Worm (Caenorhabditis elegans): ENCODE results near the gene D1044.4.

Gene D1044.4

DNA sequence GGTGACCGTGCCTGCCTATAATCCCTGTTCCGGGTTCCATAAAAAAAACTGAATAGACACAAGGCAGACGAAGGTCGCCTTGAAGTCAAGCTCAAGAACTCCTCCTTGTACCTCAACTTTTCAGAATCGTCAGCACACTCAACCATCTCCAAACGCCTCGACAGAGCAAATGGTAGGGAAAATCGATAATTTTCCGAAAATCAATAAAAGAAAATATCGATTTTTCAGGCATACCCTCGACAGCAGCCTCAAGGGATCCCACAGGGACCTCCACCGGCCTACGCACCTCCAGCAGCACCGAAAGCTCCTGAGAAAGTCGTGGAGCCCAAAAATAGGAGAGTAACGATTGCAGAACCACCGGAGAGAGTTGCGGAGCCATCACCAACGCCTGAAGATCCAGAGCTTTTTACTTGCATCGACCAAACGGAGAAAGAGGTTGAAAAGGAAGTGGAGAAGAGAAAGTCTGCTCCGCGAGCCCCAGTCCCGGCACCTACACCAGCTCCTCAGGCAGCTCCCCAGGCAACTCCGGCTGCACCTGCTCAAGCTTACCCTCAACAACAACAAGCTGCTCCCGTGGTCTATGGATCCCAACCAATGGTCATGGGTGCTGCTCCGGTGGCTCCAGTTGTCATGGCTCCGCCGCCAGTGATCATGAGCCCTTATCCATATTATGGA is 42.2 kb downstream of the D1044.4 start:
- TF ChIP-seq dao-5 (tag; optimal IDR thresholded peaks at IDR 0.05) (no peak), W03F9.2 (tag; optimal IDR thresholded peaks at IDR 0.05) (no peak), him-1 (tag; optimal IDR thresholded peaks at IDR 0.05) (no peak)

DNA sequence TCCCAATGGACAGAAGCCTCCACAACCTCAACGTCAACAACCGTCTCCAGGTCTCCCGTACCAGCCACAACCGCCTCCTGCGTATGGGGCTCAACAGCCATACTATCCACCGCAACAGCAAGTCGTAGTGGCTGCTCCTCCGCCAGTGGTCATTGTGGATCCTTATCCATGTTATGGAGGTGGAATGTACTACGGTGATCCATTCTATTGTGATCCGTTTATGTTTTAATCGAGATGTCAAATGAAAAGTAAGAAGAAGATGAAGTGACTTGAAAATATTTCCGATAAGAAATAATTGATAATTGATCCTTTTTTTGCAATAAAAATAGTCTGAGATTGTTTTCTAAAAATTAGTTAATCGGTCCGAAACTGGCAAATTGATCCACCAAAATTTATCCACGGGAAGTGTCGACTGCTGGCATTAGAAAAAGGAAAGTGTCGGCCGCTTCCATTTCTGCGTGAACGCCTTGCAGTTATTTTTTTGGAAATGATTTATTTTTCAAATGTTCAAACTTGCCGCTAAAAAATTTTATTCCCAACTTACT is 42.9 kb downstream of the D1044.4 start, which contains the start of the genes R02F2.6 and R02F2.5:
Gene R02F2.6, minus strand, starts transcription at position 101 of the 545 bp plus-strand sequence.
Gene R02F2.5, plus strand, starts transcription at position 495 of the 545 bp plus-strand sequence.
- no peak for TF ChIP-seq dao-5 (tag; optimal IDR thresholded peaks at IDR 0.05)
- no peak for TF ChIP-seq W03F9.2 (tag; optimal IDR thresholded peaks at IDR 0.05)
- TF ChIP-seq him-1 (tag; optimal IDR thresholded peaks at IDR 0.05) = no peak

DNA sequence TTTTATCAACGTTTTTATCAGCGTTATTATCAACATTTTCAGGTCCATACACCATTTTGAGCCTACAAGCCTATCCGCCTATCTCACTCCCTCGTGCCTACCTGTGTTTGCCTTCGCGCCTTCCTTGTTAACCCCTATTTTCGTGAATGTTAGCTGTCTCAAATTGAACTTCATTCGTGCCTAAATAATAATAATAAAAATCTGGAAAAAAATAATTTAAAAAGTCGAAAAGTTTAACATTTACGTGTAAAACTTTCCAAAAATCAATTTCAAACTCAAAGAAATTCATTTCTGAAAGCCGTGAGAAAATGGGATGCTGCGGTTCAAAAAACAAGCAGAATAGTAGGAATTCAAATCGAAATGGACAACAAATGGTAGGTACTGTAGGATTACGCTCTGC is 43.8 kb downstream of the D1044.4 start, which contains the start of gene R02F2.10:
Gene R02F2.10, plus strand, starts transcription at position 301 of the 400 bp plus-strand sequence.
- TF ChIP-seq dao-5 (tag; optimal IDR thresholded peaks at IDR 0.05) = no peak
- no peak for TF ChIP-seq W03F9.2 (tag; optimal IDR thresholded peaks at IDR 0.05)
- no peak for TF ChIP-seq him-1 (tag; optimal IDR thresholded peaks at IDR 0.05)

DNA sequence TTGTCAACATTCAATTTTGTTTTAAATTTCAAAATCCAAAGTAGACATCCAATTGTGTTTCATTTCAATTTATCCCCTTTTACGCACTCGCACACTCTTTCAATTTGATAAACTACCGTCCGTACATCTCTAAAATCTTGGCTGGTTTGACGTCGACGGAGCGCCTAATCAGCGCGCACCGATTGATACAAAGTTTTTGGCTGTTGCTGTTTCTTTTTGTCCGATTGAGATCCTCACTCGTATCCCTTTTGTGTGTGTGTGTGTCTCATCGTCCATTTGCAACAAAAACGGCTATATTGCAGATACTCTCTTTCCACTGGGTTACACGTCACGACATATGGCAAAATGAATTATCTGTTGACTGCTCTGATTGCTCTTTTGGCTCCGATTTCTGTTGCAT is 47.7 kb downstream of the D1044.4 start, which contains the start of gene lon-1:
Gene lon-1, plus strand, starts transcription at position 301 of the 400 bp plus-strand sequence.
- TF ChIP-seq dao-5 (tag; optimal IDR thresholded peaks at IDR 0.05) (no peak), W03F9.2 (tag; optimal IDR thresholded peaks at IDR 0.05) (no peak), him-1 (tag; optimal IDR thresholded peaks at IDR 0.05) (no peak)

DNA sequence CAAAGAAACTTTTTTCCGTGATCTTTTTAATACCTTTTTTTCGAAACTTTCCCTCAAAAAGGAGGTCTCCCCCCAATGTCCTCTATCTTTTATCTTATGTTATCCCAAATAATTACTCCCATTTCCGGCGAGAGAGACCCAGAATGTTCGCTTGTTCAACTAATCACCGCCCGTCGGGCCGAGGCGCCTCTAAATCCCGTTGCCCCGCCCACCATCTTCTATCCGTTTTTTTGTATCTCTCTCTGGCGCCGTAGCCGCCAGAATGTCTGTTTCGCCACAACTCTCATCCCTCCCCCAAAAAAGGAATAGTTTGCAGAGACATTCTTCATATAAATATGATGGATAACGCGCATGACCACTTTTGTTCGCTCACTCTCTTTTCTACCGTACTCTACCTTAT is 49.1 kb downstream of the D1044.4 start:
- no peak for TF ChIP-seq dao-5 (tag; optimal IDR thresholded peaks at IDR 0.05)
- TF ChIP-seq W03F9.2 (tag; optimal IDR thresholded peaks at IDR 0.05) = no peak
- TF ChIP-seq him-1 (tag; optimal IDR thresholded peaks at IDR 0.05) = no peak
